Fruit fly (Drosophila melanogaster): ENCODE data around the gene Reps.
A peak's percentile ranks its signal among the peaks of the same experiment; 100 is the strongest.

The Reps gene

dm6 chr2L:11068907-11069306, 37.5 kb downstream of the Reps start:
- no peak for TF ChIP-seq bab1 (GFP tag; optimal IDR thresholded peaks at IDR 0.05)
- no peak for TF ChIP-seq CG12768 (GFP tag; optimal IDR thresholded peaks at IDR 0.05)
- no peak for TF ChIP-seq toe (GFP tag; optimal IDR thresholded peaks at IDR 0.05)
- TF ChIP-seq CG33017 (tag; optimal IDR thresholded peaks at IDR 0.05): no peak
- TF ChIP-seq Clk (GFP tag; optimal IDR thresholded peaks at IDR 0.05): no peak
- no peak for TF ChIP-seq CG11617 (GFP tag; optimal IDR thresholded peaks at IDR 0.05)
- no peak for TF ChIP-seq pad (GFP tag; optimal IDR thresholded peaks at IDR 0.05)
- TF ChIP-seq CG7101 (tag; optimal IDR thresholded peaks at IDR 0.05): no peak
- TF ChIP-seq cic (GFP tag; optimal IDR thresholded peaks at IDR 0.05): no peak
- TF ChIP-seq CG1620 (GFP tag; optimal IDR thresholded peaks at IDR 0.05): no peak

dm6 chr2L:11068441-11068840, 38.0 kb downstream of the Reps start:
- no peak for TF ChIP-seq cic (GFP tag; optimal IDR thresholded peaks at IDR 0.05)
- no peak for TF ChIP-seq Crg-1 (GFP tag; optimal IDR thresholded peaks at IDR 0.05)
- TF ChIP-seq CG7045 (GFP tag; optimal IDR thresholded peaks at IDR 0.05): no peak
- no peak for TF ChIP-seq CG1620 (GFP tag; optimal IDR thresholded peaks at IDR 0.05)
- no peak for TF ChIP-seq CG5204 (GFP tag; optimal IDR thresholded peaks at IDR 0.05)
- TF ChIP-seq tj (GFP tag; optimal IDR thresholded peaks at IDR 0.05): no peak
- TF ChIP-seq CG12768 (GFP tag; optimal IDR thresholded peaks at IDR 0.05): no peak
- TF ChIP-seq Mnt (GFP tag; optimal IDR thresholded peaks at IDR 0.05): no peak
- TF ChIP-seq CG33017 (tag; optimal IDR thresholded peaks at IDR 0.05): no peak
- TF ChIP-seq kay (GFP tag; ENCODE audit: borderline replicate concordance): no peak
- TF ChIP-seq CG11617 (GFP tag; optimal IDR thresholded peaks at IDR 0.05): no peak
- TF ChIP-seq pad (GFP tag; optimal IDR thresholded peaks at IDR 0.05): no peak
- TF ChIP-seq CG14711 (tag; optimal IDR thresholded peaks at IDR 0.05): no peak
- TF ChIP-seq ovo (GFP tag; optimal IDR thresholded peaks at IDR 0.05): no peak
- no peak for TF ChIP-seq Hr96 (GFP tag; optimal IDR thresholded peaks at IDR 0.05)

- TF ChIP-seq tj (GFP tag; optimal IDR thresholded peaks at IDR 0.05): no peak
- TF ChIP-seq CG12768 (GFP tag; optimal IDR thresholded peaks at IDR 0.05): no peak
- no peak for TF ChIP-seq pad (GFP tag; optimal IDR thresholded peaks at IDR 0.05)
- no peak for TF ChIP-seq bab1 (GFP tag; optimal IDR thresholded peaks at IDR 0.05)
- no peak for TF ChIP-seq toe (GFP tag; optimal IDR thresholded peaks at IDR 0.05)
- TF ChIP-seq cnc (optimal IDR thresholded peaks at IDR 0.05): no peak
- no peak for TF ChIP-seq cic (GFP tag; optimal IDR thresholded peaks at IDR 0.05)
- TF ChIP-seq Clk (GFP tag; optimal IDR thresholded peaks at IDR 0.05): no peak
- no peak for TF ChIP-seq Crg-1 (GFP tag; optimal IDR thresholded peaks at IDR 0.05)
Measured at dm6 chr2L:11067970-11068369, 38.5 kb downstream of the Reps start.

dm6 chr2L:11066887-11067459, 39.5 kb downstream of the Reps start, which contains the start of gene Samuel:
Samuel (minus strand) TSS chr2L:11066998.
- TF ChIP-seq CG7045 (GFP tag; optimal IDR thresholded peaks at IDR 0.05): no peak
- TF ChIP-seq bab1 (GFP tag; optimal IDR thresholded peaks at IDR 0.05): no peak
- no peak for TF ChIP-seq kay (GFP tag; ENCODE audit: borderline replicate concordance)
- peak; percentile 62 for TF ChIP-seq ovo (GFP tag; optimal IDR thresholded peaks at IDR 0.05)
- TF ChIP-seq CG1620 (GFP tag; optimal IDR thresholded peaks at IDR 0.05): no peak
- no peak for TF ChIP-seq Crg-1 (GFP tag; optimal IDR thresholded peaks at IDR 0.05)
- peak; percentile 16 for TF ChIP-seq CG11617 (GFP tag; optimal IDR thresholded peaks at IDR 0.05)
- TF ChIP-seq cic (GFP tag; optimal IDR thresholded peaks at IDR 0.05): peak; percentile 89
- no peak for TF ChIP-seq pad (GFP tag; optimal IDR thresholded peaks at IDR 0.05)
- TF ChIP-seq tj (GFP tag; optimal IDR thresholded peaks at IDR 0.05): peak; percentile 57
- TF ChIP-seq CG14711 (tag; optimal IDR thresholded peaks at IDR 0.05): no peak
- TF ChIP-seq toe (GFP tag; optimal IDR thresholded peaks at IDR 0.05): no peak
- peak; percentile 53 for TF ChIP-seq Mnt (GFP tag; optimal IDR thresholded peaks at IDR 0.05)
- TF ChIP-seq CG33017 (tag; optimal IDR thresholded peaks at IDR 0.05): peak; percentile 44
- peak; percentile 16 for TF ChIP-seq CG12768 (GFP tag; optimal IDR thresholded peaks at IDR 0.05)
- no peak for TF ChIP-seq CG5204 (GFP tag; optimal IDR thresholded peaks at IDR 0.05)
- TF ChIP-seq cnc (optimal IDR thresholded peaks at IDR 0.05): no peak
- TF ChIP-seq Clk (GFP tag; optimal IDR thresholded peaks at IDR 0.05): no peak
- no peak for TF ChIP-seq Hr96 (GFP tag; optimal IDR thresholded peaks at IDR 0.05)
- TF ChIP-seq CG7101 (tag; optimal IDR thresholded peaks at IDR 0.05): no peak

dm6 chr2L:11065932-11066823, 40.3 kb downstream of the Reps start:
- TF ChIP-seq bab1 (GFP tag; optimal IDR thresholded peaks at IDR 0.05) (no peak), cnc (optimal IDR thresholded peaks at IDR 0.05) (peak in 1 of 2 experiments; percentile 46), CG33017 (tag; optimal IDR thresholded peaks at IDR 0.05) (no peak), Mnt (GFP tag; optimal IDR thresholded peaks at IDR 0.05) (no peak), pad (GFP tag; optimal IDR thresholded peaks at IDR 0.05) (peak; percentile 71), tj (GFP tag; optimal IDR thresholded peaks at IDR 0.05) (no peak), Clk (GFP tag; optimal IDR thresholded peaks at IDR 0.05) (no peak), kay (GFP tag; ENCODE audit: borderline replicate concordance) (no peak), CG5204 (GFP tag; optimal IDR thresholded peaks at IDR 0.05) (peak; percentile 55), Crg-1 (GFP tag; optimal IDR thresholded peaks at IDR 0.05) (no peak), CG7101 (tag; optimal IDR thresholded peaks at IDR 0.05) (no peak), CG14711 (tag; optimal IDR thresholded peaks at IDR 0.05) (peak; percentile 39), ovo (GFP tag; optimal IDR thresholded peaks at IDR 0.05) (peak; percentile 44), CG11617 (GFP tag; optimal IDR thresholded peaks at IDR 0.05) (no peak), Hr96 (GFP tag; optimal IDR thresholded peaks at IDR 0.05) (peak; percentile 62)
